Fruit fly (Drosophila melanogaster): Measurements from ENCODE around the gene CG14401.
A peak's percentile ranks its signal among the peaks of the same experiment; 100 is the strongest.

CG14401 gene

DNA sequence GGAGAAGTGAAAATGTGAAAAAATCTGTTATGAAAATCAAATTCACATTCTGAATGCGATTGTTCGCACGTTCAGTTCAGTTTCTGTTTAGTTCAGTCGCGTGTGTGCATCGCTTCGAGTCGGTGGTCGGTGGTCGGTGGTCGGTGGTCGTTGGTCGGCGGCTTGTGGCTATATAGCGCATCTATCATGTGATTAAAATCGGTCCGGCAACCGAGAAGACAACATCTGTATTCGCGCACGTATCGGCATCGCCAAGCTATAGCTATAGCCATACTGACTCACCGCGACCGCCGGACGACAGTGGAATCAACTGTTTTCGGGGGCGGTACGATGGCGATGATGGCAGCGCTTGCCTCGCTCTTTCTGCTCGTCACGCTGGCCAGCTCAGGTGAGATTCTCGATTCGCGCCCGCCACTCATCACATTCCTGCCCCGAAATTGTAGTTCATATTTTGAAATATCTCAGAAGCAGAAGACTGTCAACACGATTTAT is at the start of gene CG14401:
CG14401 (plus strand) TSS at position 51 of the 492 bp plus-strand sequence.
- TF ChIP-seq CG17801 (GFP tag; optimal IDR thresholded peaks at IDR 0.05; ENCODE audit: partially characterized antibody), result no peak

DNA sequence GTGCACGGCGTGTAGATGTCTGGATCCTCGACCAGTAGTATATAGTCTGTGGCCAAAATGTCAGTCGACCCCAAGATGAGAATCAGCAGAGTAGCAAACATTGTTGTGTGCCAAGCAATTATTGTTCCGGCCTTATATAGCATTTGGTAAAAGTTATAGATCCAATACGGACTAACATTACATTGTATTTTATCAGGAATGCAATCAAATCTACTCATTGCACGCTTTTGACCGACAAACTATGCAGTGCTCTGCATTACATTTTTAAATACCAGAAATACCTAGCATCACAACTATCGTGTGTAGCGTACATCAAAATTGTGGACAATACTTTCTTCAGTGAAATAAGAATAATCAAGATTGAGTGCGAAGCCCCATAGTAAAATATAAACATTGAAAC is 48.9 kb upstream of the CG14401 start, which contains the start of gene CheB38c:
CheB38c (minus strand) TSS at position 101 of the 400 bp plus-strand sequence.
- no peak for TF ChIP-seq CG17801 (GFP tag; optimal IDR thresholded peaks at IDR 0.05; ENCODE audit: partially characterized antibody)

DNA sequence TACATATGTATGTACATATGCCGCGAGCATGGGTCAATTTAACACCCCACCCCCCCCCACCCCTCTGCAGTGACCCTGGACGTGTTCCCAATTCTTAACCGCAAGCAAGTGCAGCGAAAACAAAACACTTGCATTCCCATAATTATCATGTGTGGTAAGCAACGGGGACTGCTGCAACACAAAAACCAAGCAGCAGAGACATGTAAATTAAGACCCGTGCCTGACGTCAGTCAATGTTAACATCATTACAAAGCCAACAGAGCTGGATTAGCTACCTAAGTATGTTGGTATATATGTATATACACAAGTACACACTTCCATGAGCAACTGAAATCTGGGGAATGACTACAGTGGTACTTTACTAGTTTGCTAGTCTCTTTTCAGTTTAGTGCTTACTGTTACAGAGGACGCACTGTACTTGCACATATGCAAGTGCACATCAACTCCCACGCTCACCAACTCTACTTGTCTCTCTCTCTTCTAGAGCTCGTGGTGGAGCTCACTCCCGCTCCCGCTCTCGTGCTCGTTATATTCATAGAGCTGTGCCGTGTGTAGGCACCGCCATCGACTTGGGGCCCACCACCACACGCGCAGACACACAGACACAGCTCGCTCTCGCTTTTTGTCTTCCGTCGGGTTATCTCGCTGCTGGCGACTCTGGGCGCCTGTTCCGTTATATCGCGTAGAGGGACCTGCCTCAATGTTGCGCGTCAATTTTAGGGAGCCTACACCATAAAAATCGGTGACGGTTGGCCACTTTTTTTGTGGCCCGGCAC is 48.2 kb upstream of the CG14401 start:
- TF ChIP-seq CG17801 (GFP tag; optimal IDR thresholded peaks at IDR 0.05; ENCODE audit: partially characterized antibody), result peak; percentile 50

DNA sequence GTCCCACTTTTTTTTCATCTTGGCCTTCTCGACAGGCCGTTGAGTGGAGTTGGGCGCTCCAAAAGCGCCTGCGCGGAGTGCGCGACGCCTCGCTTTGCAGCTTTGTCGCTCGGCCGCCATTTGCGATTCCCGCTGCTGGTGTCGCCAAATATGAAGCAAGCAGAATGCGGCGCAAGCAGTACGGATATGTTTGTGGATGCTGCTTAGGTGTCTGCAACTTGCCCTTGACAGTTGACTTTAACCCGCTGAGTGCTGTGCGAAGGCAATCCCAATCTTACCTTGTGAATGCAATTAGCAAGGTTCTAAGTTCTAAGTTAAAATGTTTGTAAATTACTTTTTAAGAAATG is 47.7 kb upstream of the CG14401 start:
- no peak for TF ChIP-seq CG17801 (GFP tag; optimal IDR thresholded peaks at IDR 0.05; ENCODE audit: partially characterized antibody)

DNA sequence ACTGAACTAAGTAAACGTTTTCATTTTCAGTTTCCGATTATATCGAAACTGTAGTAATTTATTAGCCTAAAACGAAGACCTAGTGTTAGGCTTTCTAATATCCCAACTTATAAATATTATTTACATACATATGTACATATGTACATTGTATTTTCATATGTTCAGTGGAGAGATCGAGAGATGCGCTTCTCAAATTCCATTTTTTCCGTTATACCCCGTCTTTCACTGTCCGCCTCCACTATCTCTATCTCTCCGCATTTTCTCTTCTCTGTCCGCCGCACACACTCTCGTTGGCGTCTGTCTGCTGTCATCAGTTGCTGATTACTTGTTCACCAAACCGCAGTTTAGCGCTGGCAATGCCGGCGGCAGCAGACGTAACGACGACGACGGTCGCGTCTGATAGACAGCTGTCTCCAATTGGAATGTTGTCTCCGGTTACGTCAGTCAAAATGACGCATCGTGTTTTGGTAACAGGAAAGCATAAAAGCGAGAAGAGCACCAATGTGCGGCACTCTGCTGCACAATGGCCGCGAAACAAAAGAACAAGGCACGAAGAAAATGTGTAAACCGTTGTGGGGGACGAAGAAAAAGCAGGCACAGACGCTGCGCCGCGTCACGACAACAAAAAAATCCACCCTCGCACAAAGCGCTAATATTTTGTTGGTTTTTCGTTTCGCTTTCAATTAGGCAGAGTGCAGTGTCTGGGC is 47.0 kb upstream of the CG14401 start, which contains the start of gene CG9331:
CG9331 (plus strand) TSS at position 340 of the 707 bp plus-strand sequence.
- no peak for TF ChIP-seq CG17801 (GFP tag; optimal IDR thresholded peaks at IDR 0.05; ENCODE audit: partially characterized antibody)

DNA sequence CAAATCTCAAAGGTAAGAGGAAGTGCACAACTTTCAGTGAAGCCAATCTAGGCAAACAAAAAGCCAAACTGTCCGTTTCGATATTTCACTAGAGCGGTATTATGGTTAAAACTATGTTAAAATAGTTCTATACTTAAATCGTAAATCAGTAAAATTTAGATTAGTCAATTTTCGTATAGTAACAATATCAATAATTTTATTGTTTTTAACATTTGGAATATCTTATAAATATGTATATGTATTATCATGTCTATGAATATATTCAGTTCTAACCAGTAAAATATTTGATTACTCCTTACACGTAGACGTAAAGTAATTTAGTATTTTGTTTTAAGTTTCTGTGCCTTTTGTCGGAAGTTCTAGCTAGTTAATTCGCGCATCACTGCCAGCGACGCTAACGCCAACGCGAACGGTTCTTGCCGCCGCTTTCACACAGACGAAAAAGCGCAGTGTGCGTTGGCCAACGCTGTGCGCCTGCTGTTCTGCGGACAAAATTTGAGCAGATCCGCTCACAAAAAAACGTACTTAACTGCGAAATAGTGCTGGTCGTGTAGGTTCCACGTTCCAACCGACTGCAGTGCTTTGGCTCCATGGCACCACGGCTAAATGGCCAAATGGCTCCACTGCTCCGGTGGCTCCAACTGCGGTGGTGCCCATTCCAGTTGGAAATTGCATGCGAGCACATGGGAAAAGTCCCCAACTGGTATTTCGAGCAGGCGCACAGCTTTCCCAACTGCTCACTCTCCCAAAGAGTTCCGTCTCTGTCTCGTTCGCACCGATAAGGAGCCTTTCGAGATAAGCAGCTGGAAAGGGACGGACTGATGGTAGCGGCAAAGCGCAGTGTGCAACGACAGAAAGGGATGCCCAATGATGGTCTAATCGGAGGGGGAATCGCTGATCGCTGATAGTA is 46.2 kb upstream of the CG14401 start:
- TF ChIP-seq CG17801 (GFP tag; optimal IDR thresholded peaks at IDR 0.05; ENCODE audit: partially characterized antibody), result peak; percentile 55

DNA sequence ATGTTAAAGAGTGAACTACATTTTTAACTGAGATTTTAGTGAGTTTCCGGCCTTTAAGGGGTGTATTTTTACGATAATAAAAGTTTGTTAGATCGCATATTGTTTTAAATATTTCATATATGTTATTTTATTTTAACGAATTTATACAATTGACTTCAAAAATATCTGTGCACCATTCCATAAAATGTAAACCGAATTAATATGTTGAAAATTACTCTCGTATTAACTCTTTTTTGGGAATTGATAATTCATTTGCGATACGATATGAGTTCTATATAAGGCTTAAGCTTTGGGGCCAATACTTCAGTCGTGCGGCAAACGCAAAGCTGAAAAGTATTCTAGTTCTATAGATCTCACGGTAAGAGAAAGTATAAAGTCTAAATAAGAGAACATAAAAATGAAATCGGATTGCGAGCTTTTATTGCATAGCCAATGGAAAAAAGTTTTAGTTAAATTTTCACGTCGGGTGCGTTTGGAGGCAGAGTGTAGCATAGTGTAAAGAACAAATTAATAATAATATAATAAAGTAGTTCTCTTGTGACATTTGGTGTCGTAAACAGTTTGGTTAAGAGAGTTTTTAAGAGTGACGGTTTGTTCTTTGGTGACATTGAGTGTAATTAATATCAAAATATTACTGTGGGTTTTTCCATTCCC is 45.4 kb upstream of the CG14401 start:
- no peak for TF ChIP-seq CG17801 (GFP tag; optimal IDR thresholded peaks at IDR 0.05; ENCODE audit: partially characterized antibody)

DNA sequence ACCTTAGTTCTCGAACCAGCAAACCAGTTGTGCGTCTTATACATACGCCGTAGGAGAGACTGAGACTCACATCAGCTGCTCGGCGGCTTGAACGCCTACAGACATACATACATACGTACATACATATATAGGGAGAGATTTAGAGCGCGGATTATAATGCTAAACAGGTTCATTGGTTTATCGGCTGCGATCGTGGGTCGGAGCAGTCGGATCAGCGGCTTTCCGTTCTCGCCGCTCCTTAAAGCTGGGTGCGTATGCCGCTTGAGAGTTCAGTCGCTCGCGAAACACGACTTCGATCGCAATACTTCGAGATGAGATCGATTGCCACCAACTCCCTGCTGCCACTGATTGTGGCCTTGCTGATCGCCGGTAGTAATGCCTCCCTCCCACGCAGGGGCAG is 44.4 kb upstream of the CG14401 start:
- TF ChIP-seq CG17801 (GFP tag; optimal IDR thresholded peaks at IDR 0.05; ENCODE audit: partially characterized antibody), result no peak

DNA sequence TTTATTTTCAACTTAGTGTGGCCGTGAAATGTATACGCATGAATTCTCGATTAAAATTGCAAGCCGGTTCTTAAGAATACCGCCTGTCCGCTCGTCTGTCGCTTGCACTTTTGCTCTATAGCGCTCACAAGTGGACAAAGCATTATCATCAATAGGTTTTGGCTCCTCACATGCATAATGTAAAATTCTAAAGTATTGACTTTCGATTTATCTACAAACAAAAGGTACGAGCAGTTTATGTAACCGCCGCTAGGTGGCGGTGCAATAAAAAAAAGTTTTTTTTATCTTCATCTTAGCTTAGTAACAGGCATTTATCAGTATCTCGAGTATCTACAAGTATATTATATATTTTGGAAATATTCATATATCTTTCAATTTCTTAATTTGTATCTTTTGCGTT is 43.4 kb upstream of the CG14401 start:
- TF ChIP-seq CG17801 (GFP tag; optimal IDR thresholded peaks at IDR 0.05; ENCODE audit: partially characterized antibody), result no peak

DNA sequence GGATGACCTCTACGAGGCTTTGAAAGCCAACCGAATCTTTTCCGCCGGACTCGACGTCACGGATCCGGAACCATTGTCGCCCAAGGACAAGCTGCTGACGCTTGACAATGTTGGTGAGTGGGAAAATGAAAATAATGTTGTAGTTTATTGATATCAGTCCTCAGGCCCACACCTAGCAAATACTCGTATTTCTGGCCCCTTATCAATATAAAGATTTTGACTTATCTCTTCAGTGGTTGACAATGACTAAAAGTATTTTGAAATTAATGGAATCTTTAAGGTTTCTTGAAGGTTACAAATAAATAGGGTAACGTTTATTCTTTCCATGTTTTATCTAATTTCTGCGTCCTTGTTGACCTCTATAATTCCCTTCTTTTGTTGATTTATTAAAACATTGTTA is 42.6 kb upstream of the CG14401 start:
- no peak for TF ChIP-seq CG17801 (GFP tag; optimal IDR thresholded peaks at IDR 0.05; ENCODE audit: partially characterized antibody)

DNA sequence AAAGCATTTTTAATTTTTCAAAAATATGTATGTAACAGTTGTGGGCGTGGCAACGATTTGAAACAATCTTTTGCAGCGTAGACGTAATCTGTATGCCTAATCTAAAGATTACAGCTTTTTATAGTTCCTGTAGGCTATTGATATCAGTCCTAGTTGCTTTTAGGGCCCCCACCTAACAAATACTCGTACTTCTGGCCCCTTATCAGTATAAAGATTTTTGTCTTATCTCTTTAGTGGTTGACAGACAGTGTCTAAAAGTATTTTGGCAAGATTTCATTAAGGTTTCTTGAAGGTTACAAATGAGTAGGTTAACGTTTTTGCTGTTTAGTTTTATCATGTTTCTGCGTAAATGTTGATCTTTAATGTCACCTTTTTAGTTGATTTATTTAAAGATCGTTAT is 41.0 kb upstream of the CG14401 start:
- no peak for TF ChIP-seq CG17801 (GFP tag; optimal IDR thresholded peaks at IDR 0.05; ENCODE audit: partially characterized antibody)

DNA sequence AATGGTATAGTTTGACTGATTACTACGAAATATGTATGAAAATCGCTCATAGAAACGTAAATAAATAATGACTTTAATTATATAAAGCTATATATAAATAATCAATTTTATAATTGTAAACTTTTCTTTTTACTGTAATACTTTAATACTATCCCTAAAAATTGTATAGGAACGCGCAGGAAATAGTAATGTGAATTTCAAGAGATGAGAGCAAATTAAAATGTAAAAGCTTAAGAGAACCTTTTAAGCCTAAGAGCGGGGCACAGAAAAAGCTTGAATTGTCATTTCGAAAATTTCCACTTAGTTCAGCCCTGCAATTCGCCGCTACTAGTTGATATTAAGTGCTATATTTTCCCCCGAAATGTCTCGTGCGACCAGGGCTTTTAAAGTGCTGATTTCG is 40.3 kb upstream of the CG14401 start, which contains the start of gene CG31673:
CG31673 (plus strand) TSS at position 301 of the 400 bp plus-strand sequence.
- TF ChIP-seq CG17801 (GFP tag; optimal IDR thresholded peaks at IDR 0.05; ENCODE audit: partially characterized antibody), result no peak

DNA sequence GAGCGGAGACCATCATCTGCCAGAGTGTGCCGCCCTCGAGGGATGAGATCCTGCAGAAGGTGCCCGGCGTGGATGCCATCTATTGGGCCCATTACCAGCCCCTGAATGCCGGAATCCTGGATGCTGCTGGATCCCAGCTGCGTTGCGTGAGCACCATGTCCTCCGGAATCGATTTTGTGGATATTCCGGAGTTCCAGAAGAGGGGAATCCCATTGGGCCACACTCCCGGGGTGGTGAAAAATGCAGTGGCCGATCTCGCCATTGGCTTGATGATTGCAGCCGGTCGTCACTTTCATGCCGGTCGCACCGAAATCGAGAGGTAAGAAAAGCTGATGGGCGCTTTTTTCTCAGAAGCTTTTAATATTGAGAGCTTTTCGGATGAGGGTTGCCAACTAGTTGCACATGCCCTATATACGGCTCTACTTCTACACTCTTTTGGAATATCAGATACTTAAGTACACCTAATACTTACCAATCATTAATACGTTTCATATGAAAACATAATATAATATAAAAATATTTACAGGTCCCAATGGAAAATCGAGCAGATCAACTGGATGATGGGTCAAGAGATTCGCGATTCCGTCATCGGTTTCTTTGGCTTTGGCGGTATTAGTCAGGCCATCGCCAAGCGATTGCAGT is 39.8 kb upstream of the CG14401 start:
- TF ChIP-seq CG17801 (GFP tag; optimal IDR thresholded peaks at IDR 0.05; ENCODE audit: partially characterized antibody), result peak; percentile 26

DNA sequence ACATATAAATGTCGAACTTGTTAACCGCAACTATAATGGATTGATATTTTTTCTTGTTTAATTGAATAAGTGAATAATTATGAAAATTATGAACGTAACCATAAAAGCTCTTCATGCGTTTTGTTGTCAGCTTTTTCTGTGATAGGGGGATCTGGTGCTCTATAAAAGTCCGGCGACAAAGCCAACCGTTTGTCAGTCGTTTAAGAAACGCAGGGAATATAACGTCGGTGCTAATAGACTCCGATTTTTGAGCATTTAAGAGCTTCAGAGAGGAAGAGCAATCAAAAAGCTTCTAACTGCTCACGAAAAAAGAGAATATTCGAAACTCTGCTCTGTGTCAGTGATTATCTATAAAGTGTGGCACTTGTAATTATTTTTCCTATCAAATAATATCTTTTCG is 38.6 kb upstream of the CG14401 start, which contains the start of gene CG31674:
CG31674 (plus strand) TSS at position 203 of the 400 bp plus-strand sequence.
- peak; percentile 34 for TF ChIP-seq CG17801 (GFP tag; optimal IDR thresholded peaks at IDR 0.05; ENCODE audit: partially characterized antibody)

Data from ovary, adult (tissue).